Worm (Caenorhabditis elegans) whole organism, young adult: ENCODE data around the gene cdh-1.

Experiments
- F49E8.2 ChIP-seq: sonication (generic microtip); optimal IDR thresholded peaks from 3 replicates; lab custom pipeline; 2017; ENCODE audit warnings: missing genetic modification characterization, mild to moderate bottlenecking, missing compliant biosample characterization, antibody characterized with exemption, moderate library complexity; ENCODE audit not compliant: insufficient read depth
- Y56A3A.18 ChIP-seq: fragments of 200-800 bp; sonication (Bioruptor generic); IDR thresholded peaks from 2 replicates; pipeline ENCODE4 v1.3.6; 2022; ENCODE audit warnings: missing genetic modification reagents, missing genetic modification characterization, missing compliant biosample characterization
- athp-1 ChIP-seq: sonication (generic microtip); optimal IDR thresholded peaks from 2 replicates; lab custom pipeline; 2017; ENCODE audit warnings: mild to moderate bottlenecking, missing genetic modification characterization, missing compliant biosample characterization
- ceh-58 ChIP-seq: fragments of 200-800 bp; sonication (Bioruptor generic); IDR thresholded peaks from 2 replicates; pipeline ENCODE4 v1.3.6; 2022; ENCODE audit warnings: missing genetic modification characterization, missing compliant biosample characterization
- dpl-1 ChIP-seq: fragments of 150-350 bp; optimal IDR thresholded peaks from 2 replicates; lab custom pipeline; 2014; ENCODE audit warnings: missing biosample characterization, missing genetic modification reagents, missing genetic modification characterization
- let-526 ChIP-seq: fragments of 200-800 bp; sonication (Bioruptor generic); IDR thresholded peaks from 2 replicates; pipeline ENCODE4 v1.3.6; 2022; ENCODE audit warnings: missing genetic modification reagents, missing genetic modification characterization, missing compliant biosample characterization
- nfya-1 ChIP-seq: sonication (generic microtip); optimal IDR thresholded peaks from 2 replicates; lab custom pipeline; 2017; ENCODE audit warnings: antibody characterized with exemption, missing compliant biosample characterization, missing genetic modification characterization, borderline replicate concordance; ENCODE audit not compliant: insufficient read depth
- pha-4 ChIP-seq: fragments of 150-350 bp; sonication (generic microtip); optimal IDR thresholded peaks from 2 replicates; lab custom pipeline; 2014; ENCODE audit warnings: missing biosample characterization, missing genetic modification reagents, missing genetic modification characterization
- ztf-6 ChIP-seq: fragments of 200-800 bp; sonication (Bioruptor generic); IDR thresholded peaks from 2 replicates; pipeline ENCODE4 v1.3.6; 2022; ENCODE audit warnings: missing genetic modification reagents, missing genetic modification characterization, missing compliant biosample characterization

ce11 chrIII:2907819-2908218, 2.9 kb upstream of the cdh-1 start:
- TF ChIP-seq athp-1 (tag; lab: Kevin White, UChicago) (no peak), ztf-6 (no peak), Y56A3A.18 (no peak), dpl-1 (no peak), ceh-58 (no peak), nfya-1 (tag; lab: Kevin White, UChicago) (no peak), F49E8.2 (tag; lab: Kevin White, UChicago) (no peak), pha-4 (no peak), let-526 (GFP tag; lab: Robert Waterston, UW) (no peak)
